Fruit fly (Drosophila melanogaster) whole organism, wandering third instar larva: ENCODE results near the gene Cog3.
A peak's percentile ranks its signal among the peaks of the same experiment; 100 is the strongest.

ENCODE experiments used
- CrebA ChIP-seq: fragments of 200-800 bp; sonication (Bioruptor generic); optimal IDR thresholded peaks from 2 replicates; lab custom pipeline; 2016; ENCODE audit warnings: missing biosample characterization, mild to moderate bottlenecking, missing genetic modification characterization, borderline replicate concordance
- Dfd ChIP-seq: fragments of >200 bp; optimal IDR thresholded peaks from 2 replicates; lab custom pipeline; 2017; ENCODE audit warnings: missing biosample characterization, missing genetic modification characterization
- Myc ChIP-seq: fragments of >200 bp; optimal IDR thresholded peaks from 2 replicates; lab custom pipeline; 2017
- br ChIP-seq: fragments of 200-800 bp; sonication (Bioruptor generic); optimal IDR thresholded peaks from 2 replicates; lab custom pipeline; 2016; ENCODE audit warnings: missing biosample characterization, missing genetic modification characterization
- dl ChIP-seq, 2 experiments: fragments of 175-275, 200-275 bp in 1 of 2; fragments of 200-275 bp in 1 of 2; sonication (Bioruptor generic); optimal IDR thresholded peaks; lab custom pipeline; 2018; ENCODE audit warnings: mild to moderate bottlenecking in 2 of 2, missing biosample characterization in 2 of 2, missing genetic modification characterization in 2 of 2, moderate library complexity in 2 of 2; ENCODE audit not compliant: partially characterized antibody in 2 of 2, insufficient read depth in 1 of 2
- woc ChIP-seq: sonication (Bioruptor generic); optimal IDR thresholded peaks from 2 replicates; lab custom pipeline; 2016; ENCODE audit warnings: missing biosample characterization, mild to moderate bottlenecking, missing genetic modification characterization

Gene Cog3

dm6 chr2L:3407722-3408121 lies 49.1 kb downstream of the Cog3 start:
- no peak for TF ChIP-seq woc (GFP tag; lab: Kevin White, UChicago)
- TF ChIP-seq Dfd, result peak; percentile 98
- no peak for TF ChIP-seq dl (GFP tag; optimal IDR thresholded peaks at IDR 0.05; lab: Kevin White, UChicago; ENCODE audit: insufficient read depth in 1 of 2, partially characterized antibody in 2 of 2)
- no peak for TF ChIP-seq CrebA (GFP tag; lab: Kevin White, UChicago)
- no peak for TF ChIP-seq Myc (lab: Kevin White, UChicago)
- TF ChIP-seq br, result no peak
